Worm (Caenorhabditis elegans) whole organism, L1 larva: Measurements from ENCODE around the gene grl-25.
A peak's percentile ranks its signal among the peaks of the same experiment; 100 is the strongest.

Experiments used
- C04F5.9 ChIP-seq: sonication (generic microtip); optimal IDR thresholded peaks from 2 replicates; lab custom pipeline; 2016; ENCODE audit warnings: missing genetic modification characterization, missing compliant biosample characterization
- C16A3.4 ChIP-seq: fragments of 150-350 bp; optimal IDR thresholded peaks from 2 replicates; lab custom pipeline; 2014; ENCODE audit warnings: missing biosample characterization, missing genetic modification characterization
- F16B12.6 ChIP-seq: fragments of 150-350 bp; optimal IDR thresholded peaks from 2 replicates; lab custom pipeline; 2014; ENCODE audit warnings: missing biosample characterization, missing genetic modification characterization
- alr-1 ChIP-seq: fragments of 200-800 bp; sonication (Bioruptor generic); optimal IDR thresholded peaks from 2 replicates; lab custom pipeline; 2018; ENCODE audit warnings: borderline replicate concordance, mild to moderate bottlenecking, missing genetic modification characterization, missing compliant biosample characterization
- blmp-1 ChIP-seq: fragments of 150-350 bp; optimal IDR thresholded peaks from 2 replicates; lab custom pipeline; 2014; ENCODE audit warnings: missing biosample characterization, missing genetic modification characterization
- ceh-63 ChIP-seq: fragments of 200-800 bp; sonication (Bioruptor generic); optimal IDR thresholded peaks from 2 replicates; lab custom pipeline; 2018; ENCODE audit warnings: mild to moderate bottlenecking, missing genetic modification characterization, missing compliant biosample characterization
- ceh-82 ChIP-seq, 3 experiments: fragments of 150-350 bp in 1 of 3; sonication (generic microtip) in 2 of 3; optimal IDR thresholded peaks; 2 replicates each; lab custom pipeline; 2014 to 2017; ENCODE audit warnings: missing biosample characterization in 3 of 3, missing genetic modification characterization in 3 of 3
- dsc-1 ChIP-seq: sonication (generic microtip); optimal IDR thresholded peaks from 2 replicates; lab custom pipeline; 2016; ENCODE audit warnings: mild to moderate bottlenecking, missing genetic modification characterization, missing compliant biosample characterization
- efl-1 ChIP-seq, 4 experiments: fragments of 150-350 bp; optimal IDR thresholded peaks in 3 of 4; peaks in 1 of 4; 1 replicate in 1 of 4; 2 replicates in 3 of 4; lab custom pipeline; 2014; ENCODE audit warnings: missing biosample characterization in 2 of 4, missing genetic modification characterization in 2 of 4, missing genetic modification reagents in 2 of 4
- elt-3 ChIP-seq, 6 experiments: fragments of 150-350 bp in 1 of 6; sonication (generic microtip); optimal IDR thresholded peaks; 2 replicates each; lab custom pipeline; 2017 to 2018; ENCODE audit warnings: missing biosample characterization in 6 of 6, missing genetic modification characterization in 6 of 6, inconsistent platforms in 1 of 6
- ets-5 ChIP-seq: fragments of 200-800 bp; sonication (Bioruptor generic); IDR thresholded peaks from 2 replicates; pipeline ENCODE4 v1.3.6; 2022; ENCODE audit warnings: missing genetic modification characterization, missing compliant biosample characterization
- fkh-10 ChIP-seq: sonication (generic microtip); optimal IDR thresholded peaks from 2 replicates; lab custom pipeline; 2017; ENCODE audit warnings: missing biosample characterization, missing genetic modification reagents, missing genetic modification characterization
- fkh-8 ChIP-seq: sonication (generic microtip); optimal IDR thresholded peaks from 2 replicates; lab custom pipeline; 2016; ENCODE audit warnings: mild to moderate bottlenecking, missing genetic modification characterization, missing compliant biosample characterization
- hlh-17 ChIP-seq: fragments of 200-800 bp; sonication (Bioruptor generic); optimal IDR thresholded peaks from 2 replicates; lab custom pipeline; 2018; ENCODE audit warnings: missing genetic modification characterization, mild to moderate bottlenecking, missing compliant biosample characterization, moderate library complexity, borderline replicate concordance
- hlh-4 ChIP-seq: sonication (generic microtip); optimal IDR thresholded peaks from 2 replicates; lab custom pipeline; 2016; ENCODE audit warnings: mild to moderate bottlenecking, missing genetic modification characterization, missing compliant biosample characterization
- hpl-2 ChIP-seq: fragments of 150-350 bp; optimal IDR thresholded peaks from 2 replicates; lab custom pipeline; 2014; ENCODE audit warnings: missing biosample characterization, missing genetic modification reagents, missing genetic modification characterization
- jun-1 ChIP-seq: fragments of 150-350 bp; optimal IDR thresholded peaks from 2 replicates; lab custom pipeline; 2014; ENCODE audit warnings: missing biosample characterization, missing genetic modification reagents, missing genetic modification characterization
- lin-14 ChIP-seq: fragments of 200-800 bp; sonication (Bioruptor generic); optimal IDR thresholded peaks from 2 replicates; lab custom pipeline; 2018; ENCODE audit warnings: mild to moderate bottlenecking, missing genetic modification characterization, moderate library complexity, missing compliant biosample characterization
- lir-3 ChIP-seq: sonication (generic microtip); optimal IDR thresholded peaks from 2 replicates; lab custom pipeline; 2016; ENCODE audit warnings: mild to moderate bottlenecking, missing genetic modification characterization, moderate library complexity, missing compliant biosample characterization; ENCODE audit not compliant: poor library complexity
- mdl-1 ChIP-seq, 2 experiments: fragments of 150-350 bp; optimal IDR thresholded peaks; 2 replicates each; lab custom pipeline; 2014 to 2017; ENCODE audit warnings: missing biosample characterization in 2 of 2, missing genetic modification characterization in 2 of 2, inconsistent platforms in 1 of 2
- nhr-28 ChIP-seq: fragments of 150-350 bp; optimal IDR thresholded peaks from 2 replicates; lab custom pipeline; 2014; ENCODE audit warnings: missing biosample characterization, missing genetic modification characterization
- nhr-71 ChIP-seq: sonication (generic microtip); optimal IDR thresholded peaks from 2 replicates; lab custom pipeline; 2016; ENCODE audit warnings: mild to moderate bottlenecking, missing genetic modification characterization, moderate library complexity, missing compliant biosample characterization
- nhr-84 ChIP-seq: sonication (generic microtip); optimal IDR thresholded peaks from 2 replicates; lab custom pipeline; 2017; ENCODE audit warnings: missing biosample characterization, missing genetic modification characterization
- pax-3 ChIP-seq: fragments of 200-800 bp; sonication (Bioruptor generic); optimal IDR thresholded peaks from 2 replicates; lab custom pipeline; 2018; ENCODE audit warnings: mild to moderate bottlenecking, missing genetic modification characterization, moderate library complexity, missing compliant biosample characterization
- sox-4 ChIP-seq: sonication (generic microtip); optimal IDR thresholded peaks from 2 replicates; lab custom pipeline; 2016; ENCODE audit warnings: missing genetic modification characterization, missing compliant biosample characterization
- unc-130 ChIP-seq: fragments of 150-350 bp; optimal IDR thresholded peaks from 2 replicates; lab custom pipeline; 2017; ENCODE audit warnings: missing biosample characterization, missing genetic modification characterization, inconsistent platforms
- unc-30 ChIP-seq: sonication (generic microtip); optimal IDR thresholded peaks from 2 replicates; lab custom pipeline; 2017; ENCODE audit warnings: missing biosample characterization, missing genetic modification characterization
- vab-15 ChIP-seq: sonication (generic microtip); optimal IDR thresholded peaks from 2 replicates; lab custom pipeline; 2017; ENCODE audit warnings: missing genotype, mild to moderate bottlenecking, missing genetic modification characterization, missing compliant biosample characterization
- xbp-1 ChIP-seq: sonication (generic microtip); optimal IDR thresholded peaks from 2 replicates; lab custom pipeline; 2016; ENCODE audit warnings: missing genetic modification characterization, missing compliant biosample characterization
- ztf-11 ChIP-seq, 2 experiments: sonication (generic microtip); optimal IDR thresholded peaks; 2 replicates each; lab custom pipeline; 2016 to 2017; ENCODE audit warnings: missing genetic modification characterization in 2 of 2, missing biosample characterization in 1 of 2, missing compliant biosample characterization in 1 of 2

Gene grl-25

DNA sequence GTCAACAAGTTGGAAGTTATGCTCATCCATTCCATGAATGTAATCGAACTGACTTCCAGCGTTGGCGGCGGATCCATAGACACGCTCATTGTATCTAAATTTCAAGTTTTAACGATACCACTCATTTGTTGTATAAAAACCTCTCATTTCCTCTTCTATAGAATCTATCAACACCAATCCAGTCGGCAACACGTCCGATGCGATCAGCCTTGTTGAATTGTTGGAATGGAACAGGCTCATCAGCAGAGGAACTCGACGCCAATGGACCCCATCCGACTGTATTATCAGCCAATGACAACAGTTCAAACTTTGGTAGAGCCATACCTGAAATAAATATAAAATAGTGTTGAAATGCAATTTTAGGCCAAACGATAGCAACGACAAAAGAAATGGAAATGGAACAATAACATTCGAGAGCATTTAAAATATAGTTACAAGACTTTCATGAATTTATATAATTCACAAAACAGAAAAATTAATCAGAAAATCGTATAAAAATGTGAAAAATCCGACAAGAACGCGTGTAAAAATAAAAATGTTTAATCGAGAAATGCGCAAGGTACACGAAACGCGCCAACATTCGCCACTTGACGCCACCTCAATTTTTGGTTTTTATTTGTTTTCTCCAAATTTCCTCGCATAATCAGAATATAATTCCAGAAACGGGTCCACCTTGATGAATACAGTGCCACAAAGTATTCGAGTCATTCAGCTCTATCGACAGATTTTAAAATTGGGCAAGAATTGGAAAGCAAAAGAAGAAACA, 9.3 kb downstream of the grl-25 start, which contains the start of the genes eif-3.D and R08D7.4 (continued):
- TF ChIP-seq unc-130 (peak; percentile 61), ets-5 (GFP tag; lab: Robert Waterston, UW) (no peak)

DNA sequence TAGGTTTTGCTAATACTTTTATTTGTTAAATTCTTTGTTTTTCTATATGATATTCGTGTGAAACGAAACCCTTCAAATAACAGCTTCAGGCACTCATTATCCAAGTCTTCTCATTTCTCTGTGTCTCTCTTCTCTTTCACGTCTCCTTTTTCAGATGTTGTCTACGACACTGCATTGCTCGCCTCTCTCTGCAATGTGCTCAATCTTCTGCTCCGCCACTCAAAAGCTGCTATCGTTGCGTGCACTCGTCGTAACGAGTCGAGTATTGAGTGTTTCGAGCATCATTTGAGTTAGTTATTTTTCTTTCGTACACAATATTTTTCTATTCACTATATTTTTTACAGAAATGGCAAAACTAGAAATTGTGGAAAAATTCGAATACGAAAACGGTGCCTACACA, 11.1 kb downstream of the grl-25 start:
- TF ChIP-seq sox-4: no peak
- TF ChIP-seq fkh-10 (GFP tag; lab: Kevin White, UChicago): peak; percentile 24
- TF ChIP-seq mdl-1 (tag; optimal IDR thresholded peaks at IDR 0.05; lab: Kevin White, UChicago): no peak
- TF ChIP-seq hpl-2 (GFP tag; lab: Kevin White, UChicago): no peak
- no peak for TF ChIP-seq ztf-11 (tag; optimal IDR thresholded peaks at IDR 0.05; lab: Kevin White, UChicago)
- no peak for TF ChIP-seq dsc-1 (tag; lab: Kevin White, UChicago)
- no peak for TF ChIP-seq vab-15
- TF ChIP-seq efl-1 (optimal IDR thresholded peaks at IDR 0.05; lab: Kevin White, UChicago): no peak
- peak in 1 of 2 experiments; percentile 55 for TF ChIP-seq efl-1 (GFP tag; optimal IDR thresholded peaks at IDR 0.05 in 1 of 2; lab: Kevin White, UChicago)
- TF ChIP-seq jun-1 (tag; lab: Kevin White, UChicago): no peak
- TF ChIP-seq lin-14 (GFP tag; lab: Kevin White, UChicago): peak; percentile 56
- no peak for TF ChIP-seq nhr-84 (tag; lab: Kevin White, UChicago)

DNA sequence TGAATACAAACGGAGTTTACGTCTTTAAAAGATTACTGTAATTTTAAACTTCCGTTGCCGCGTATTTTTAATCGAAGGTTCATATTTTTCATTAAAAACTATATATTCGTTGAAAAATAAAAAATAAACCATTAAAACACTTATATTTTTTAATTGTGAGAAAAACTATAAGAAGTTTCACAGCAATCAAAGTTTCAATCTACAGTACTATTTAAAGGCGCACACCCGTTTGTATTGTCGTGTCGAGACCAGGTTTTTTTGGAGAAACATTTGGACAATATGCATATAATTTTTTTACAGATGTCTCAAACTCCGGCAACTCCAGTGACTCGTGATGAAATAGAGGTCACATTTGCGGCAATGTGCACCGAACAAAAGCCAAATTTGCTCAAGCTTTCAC, 11.7 kb downstream of the grl-25 start, which contains the start of gene R08D7.5:
Gene R08D7.5, plus strand, starts transcription at position 301 of the 400 bp plus-strand sequence.
- TF ChIP-seq unc-30 (tag; lab: Kevin White, UChicago) (no peak), hlh-17 (GFP tag; lab: Kevin White, UChicago) (no peak), elt-3 (tag; optimal IDR thresholded peaks at IDR 0.05; lab: Kevin White, UChicago) (no peak), F16B12.6 (no peak), ceh-82 (tag; optimal IDR thresholded peaks at IDR 0.05; lab: Kevin White, UChicago) (no peak), hlh-4 (tag; lab: Kevin White, UChicago) (no peak), fkh-8 (no peak), C04F5.9 (no peak), xbp-1 (tag; lab: Kevin White, UChicago) (no peak), fkh-10 (GFP tag; lab: Kevin White, UChicago) (no peak), alr-1 (tag; lab: Kevin White, UChicago) (no peak), blmp-1 (tag; lab: Kevin White, UChicago) (no peak)
- TF ChIP-seq, all 84 proteins: peak for 0

DNA sequence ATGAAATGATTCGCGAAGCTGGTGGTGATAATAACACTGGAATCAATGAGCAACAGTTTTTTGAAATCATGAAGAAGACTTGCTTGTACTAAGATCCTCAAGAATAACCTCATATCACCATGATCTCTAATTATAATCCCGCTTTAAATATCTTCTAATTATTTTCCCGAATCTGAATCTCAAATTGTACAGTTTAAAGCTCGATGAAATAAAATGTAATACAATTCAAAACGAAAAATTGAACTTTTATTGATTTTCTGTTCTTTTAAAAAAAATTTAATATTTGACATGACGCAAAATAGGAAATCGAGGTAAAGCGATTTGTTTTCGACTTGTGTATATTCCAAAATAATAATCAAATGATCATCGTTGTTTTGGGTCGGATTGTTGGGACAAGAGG, 12.7 kb downstream of the grl-25 start:
- TF ChIP-seq sox-4: no peak
- no peak for TF ChIP-seq nhr-28 (tag; lab: Kevin White, UChicago)
- TF ChIP-seq blmp-1 (tag; lab: Kevin White, UChicago): peak; percentile 28
- no peak for TF ChIP-seq ceh-63 (GFP tag; lab: Kevin White, UChicago)
- TF ChIP-seq nhr-71 (tag; lab: Kevin White, UChicago): peak; percentile 19
- no peak for TF ChIP-seq nhr-84 (tag; lab: Kevin White, UChicago)
- no peak for TF ChIP-seq ztf-11 (tag; optimal IDR thresholded peaks at IDR 0.05; lab: Kevin White, UChicago)
- no peak for TF ChIP-seq C16A3.4 (tag; lab: Kevin White, UChicago)
- no peak for TF ChIP-seq pax-3 (tag; lab: Kevin White, UChicago)
- TF ChIP-seq lir-3 (tag; lab: Kevin White, UChicago): no peak
- TF ChIP-seq unc-130: no peak
